Worm (Caenorhabditis elegans): ENCODE data around the gene F55G11.7.

DNA sequence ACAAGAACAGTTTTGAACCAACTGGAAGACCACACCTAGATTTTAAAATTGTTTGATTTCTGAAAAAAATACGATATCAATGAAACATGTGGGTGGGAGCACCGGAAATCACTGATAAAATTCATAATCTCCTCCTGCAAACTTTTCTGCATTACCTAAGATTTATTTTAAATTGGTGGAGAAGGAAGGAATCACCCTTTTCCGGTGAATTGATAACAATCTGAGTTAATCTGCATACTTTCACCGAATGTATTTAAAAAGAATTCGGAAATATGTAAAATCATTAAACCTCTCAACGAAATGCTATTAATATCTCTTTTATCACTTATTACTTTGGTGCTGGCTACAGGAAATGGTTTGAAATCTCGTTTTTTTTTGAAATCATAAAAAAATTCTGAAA, 17.6 kb upstream of the F55G11.7 start, which contains the start of gene dct-19:
- TF ChIP-seq gei-8 (GFP tag; optimal IDR thresholded peaks at IDR 0.05) (no peak), F44E2.7 (GFP tag; IDR thresholded peaks at IDR 0.05) (no peak), ztf-11 (tag; optimal IDR thresholded peaks at IDR 0.05) (no peak), aly-2 (tag; optimal IDR thresholded peaks at IDR 0.05) (no peak), nhr-111 (GFP tag; optimal IDR thresholded peaks at IDR 0.05) (no peak), nhr-77 (tag; optimal IDR thresholded peaks at IDR 0.05) (no peak)
